Worm (Caenorhabditis elegans) whole organism, young adult: ENCODE results near the gene dnj-5.
A peak's percentile ranks its signal among the peaks of the same experiment; 100 is the strongest.

Experiments used
- B0019.2 ChIP-seq: fragments of 200-800 bp; sonication (Bioruptor generic); conservative IDR thresholded peaks from 2 replicates; pipeline ENCODE4 v1.3.6; 2022; ENCODE audit warnings: missing genetic modification reagents, missing genetic modification characterization, missing compliant biosample characterization
- F10E7.11 ChIP-seq: sonication (generic microtip); optimal IDR thresholded peaks from 2 replicates; lab custom pipeline; 2017; ENCODE audit warnings: mild to moderate bottlenecking, missing genetic modification characterization, moderate library complexity, missing compliant biosample characterization
- F22D6.2 ChIP-seq: sonication (generic microtip); optimal IDR thresholded peaks from 2 replicates; lab custom pipeline; 2016; ENCODE audit warnings: mild to moderate bottlenecking, missing genetic modification characterization, missing compliant biosample characterization
- F37B4.10 ChIP-seq: fragments of 200-800 bp; sonication (Bioruptor generic); IDR thresholded peaks from 2 replicates; pipeline ENCODE4 v1.3.6; 2022; ENCODE audit warnings: missing genetic modification characterization, missing compliant biosample characterization
- F39B2.1 ChIP-seq: fragments of 200-800 bp; sonication (Bioruptor generic); IDR thresholded peaks from 2 replicates; pipeline ENCODE4 v1.3.6; 2022; ENCODE audit warnings: missing genetic modification reagents, missing genetic modification characterization, missing compliant biosample characterization
- K12H6.12 ChIP-seq: fragments of 200-800 bp; sonication (Bioruptor generic); optimal IDR thresholded peaks from 2 replicates; lab custom pipeline; 2018; ENCODE audit warnings: mild to moderate bottlenecking, missing genetic modification characterization, missing compliant biosample characterization
- Y56A3A.18 ChIP-seq: fragments of 200-800 bp; sonication (Bioruptor generic); IDR thresholded peaks from 2 replicates; pipeline ENCODE4 v1.3.6; 2022; ENCODE audit warnings: missing genetic modification reagents, missing genetic modification characterization, missing compliant biosample characterization
- Y79H2A.3 ChIP-seq: fragments of 200-800 bp; sonication (Bioruptor generic); conservative IDR thresholded peaks from 2 replicates; pipeline ENCODE4 v1.3.6; 2022; ENCODE audit warnings: missing genetic modification reagents, missing genetic modification characterization, missing compliant biosample characterization
- ama-1 ChIP-seq, 3 experiments: fragments of 150-350 bp in 1 of 3; sonication (generic microtip) in 2 of 3; optimal IDR thresholded peaks; 2 replicates each; lab custom pipeline; 2014 to 2018; ENCODE audit warnings: missing biosample characterization in 2 of 3, missing genetic modification characterization in 2 of 3, missing genetic modification reagents in 2 of 3
- bed-1 ChIP-seq: fragments of 200-800 bp; sonication (Bioruptor generic); IDR thresholded peaks from 2 replicates; pipeline ENCODE4 v1.3.6; 2022; ENCODE audit warnings: missing genetic modification reagents, missing genetic modification characterization, missing compliant biosample characterization
- cebp-1 ChIP-seq, 2 experiments: fragments of 200-800 bp in 1 of 2; sonication (Bioruptor generic) in 1 of 2; sonication (generic microtip) in 1 of 2; IDR thresholded peaks in 1 of 2; optimal IDR thresholded peaks in 1 of 2; 2 replicates each; pipeline versions ENCODE4 v1.3.6 to Lab custom; 2017 to 2022; ENCODE audit warnings: missing compliant biosample characterization in 2 of 2, missing genetic modification characterization in 2 of 2, mild to moderate bottlenecking in 1 of 2, missing genetic modification reagents in 1 of 2, moderate library complexity in 1 of 2
- ceh-27 ChIP-seq: fragments of 200-800 bp; sonication (Bioruptor generic); optimal IDR thresholded peaks from 2 replicates; lab custom pipeline; 2018; ENCODE audit warnings: mild to moderate bottlenecking, missing genetic modification characterization, moderate library complexity, missing compliant biosample characterization
- ceh-79 ChIP-seq: sonication (generic microtip); optimal IDR thresholded peaks from 2 replicates; lab custom pipeline; 2017; ENCODE audit warnings: mild to moderate bottlenecking, missing genetic modification characterization, missing compliant biosample characterization
- dox-1 ChIP-seq: fragments of 200-800 bp; sonication (Bioruptor generic); IDR thresholded peaks from 2 replicates; pipeline ENCODE4 v1.3.6; 2022; ENCODE audit warnings: missing genetic modification reagents, missing genetic modification characterization, missing compliant biosample characterization
- dpl-1 ChIP-seq: fragments of 150-350 bp; optimal IDR thresholded peaks from 2 replicates; lab custom pipeline; 2014; ENCODE audit warnings: missing biosample characterization, missing genetic modification reagents, missing genetic modification characterization
- egl-18 ChIP-seq: fragments of 200-800 bp; sonication (Bioruptor generic); IDR thresholded peaks from 2 replicates; pipeline ENCODE4 v1.3.6; 2022; ENCODE audit warnings: missing genetic modification reagents, missing genetic modification characterization, missing compliant biosample characterization
- egrh-3 ChIP-seq: fragments of 200-800 bp; sonication (Bioruptor generic); IDR thresholded peaks from 2 replicates; pipeline ENCODE4 v1.3.6; 2022; ENCODE audit warnings: missing genetic modification reagents, missing genetic modification characterization, missing compliant biosample characterization
- ets-4 ChIP-seq: fragments of 200-800 bp; sonication (Bioruptor generic); optimal IDR thresholded peaks from 2 replicates; lab custom pipeline; 2018; ENCODE audit warnings: mild to moderate bottlenecking, missing genetic modification characterization, missing compliant biosample characterization
- hlh-26 ChIP-seq: fragments of 200-800 bp; sonication (Bioruptor generic); conservative IDR thresholded peaks from 2 replicates; pipeline ENCODE4 v1.3.6; 2022; ENCODE audit warnings: missing genetic modification reagents, missing genetic modification characterization, missing compliant biosample characterization
- hmg-1.2 ChIP-seq: fragments of 200-800 bp; sonication (Bioruptor generic); IDR thresholded peaks from 2 replicates; pipeline ENCODE4 v1.3.6; 2022; ENCODE audit warnings: missing genetic modification reagents, missing genetic modification characterization, missing compliant biosample characterization
- hmg-20 ChIP-seq: fragments of 200-800 bp; sonication (Bioruptor generic); IDR thresholded peaks from 2 replicates; pipeline ENCODE4 v1.3.6; 2022; ENCODE audit warnings: missing genetic modification reagents, missing genetic modification characterization, missing compliant biosample characterization
- let-526 ChIP-seq: fragments of 200-800 bp; sonication (Bioruptor generic); IDR thresholded peaks from 2 replicates; pipeline ENCODE4 v1.3.6; 2022; ENCODE audit warnings: missing genetic modification reagents, missing genetic modification characterization, missing compliant biosample characterization
- lin-26 ChIP-seq: fragments of 200-800 bp; sonication (Bioruptor generic); IDR thresholded peaks from 2 replicates; pipeline ENCODE4 v1.3.6; 2022; ENCODE audit warnings: missing genetic modification reagents, missing genetic modification characterization, missing compliant biosample characterization
- madf-10 ChIP-seq: sonication (generic microtip); optimal IDR thresholded peaks from 2 replicates; lab custom pipeline; 2016; ENCODE audit warnings: mild to moderate bottlenecking, missing genetic modification characterization, missing compliant biosample characterization
- nfyb-1 ChIP-seq: fragments of 200-800 bp; sonication (Bioruptor generic); IDR thresholded peaks from 2 replicates; pipeline ENCODE4 v1.3.6; 2022; ENCODE audit warnings: missing genetic modification reagents, missing genetic modification characterization, missing compliant biosample characterization
- nhr-80 ChIP-seq: sonication (generic microtip); optimal IDR thresholded peaks from 2 replicates; lab custom pipeline; 2016; ENCODE audit warnings: missing genetic modification characterization, missing compliant biosample characterization
- nhr-90 ChIP-seq: sonication (generic microtip); optimal IDR thresholded peaks from 2 replicates; lab custom pipeline; 2016; ENCODE audit warnings: missing genotype, mild to moderate bottlenecking, missing genetic modification characterization, missing compliant biosample characterization
- pbrm-1 ChIP-seq: fragments of 200-800 bp; sonication (Bioruptor generic); IDR thresholded peaks from 2 replicates; pipeline ENCODE4 v1.3.6; 2022; ENCODE audit warnings: missing genetic modification reagents, missing genetic modification characterization, missing compliant biosample characterization
- rec-8 ChIP-seq, 2 experiments: sonication (generic microtip); optimal IDR thresholded peaks; 2 replicates each; lab custom pipeline; 2016; ENCODE audit warnings: mild to moderate bottlenecking in 2 of 2, missing genetic modification characterization in 2 of 2, missing genetic modification reagents in 2 of 2, missing genotype in 2 of 2, missing biosample characterization in 1 of 2, missing compliant biosample characterization in 1 of 2, moderate library complexity in 1 of 2
- snpc-4 ChIP-seq, 5 experiments: fragments of 150-350 bp in 1 of 5; sonication (generic microtip) in 4 of 5; optimal IDR thresholded peaks; 2 replicates each; lab custom pipeline; 2014 to 2018; ENCODE audit warnings: missing genetic modification characterization in 5 of 5, missing biosample characterization in 3 of 5, antibody characterized with exemption in 2 of 5, mild to moderate bottlenecking in 2 of 5, missing compliant biosample characterization in 2 of 5, missing genotype in 2 of 5, moderate library complexity in 2 of 5, missing genetic modification reagents in 1 of 5
- somi-1 ChIP-seq: fragments of 200-800 bp; sonication (Bioruptor generic); optimal IDR thresholded peaks from 2 replicates; lab custom pipeline; 2018; ENCODE audit warnings: mild to moderate bottlenecking, missing genetic modification characterization, missing compliant biosample characterization
- tbx-9 ChIP-seq: sonication (generic microtip); optimal IDR thresholded peaks from 2 replicates; lab custom pipeline; 2016; ENCODE audit warnings: borderline replicate concordance, missing genetic modification characterization, inconsistent platforms, missing compliant biosample characterization
- tlf-1 ChIP-seq: fragments of 200-800 bp; sonication (Bioruptor generic); optimal IDR thresholded peaks from 2 replicates; lab custom pipeline; 2018; ENCODE audit warnings: mild to moderate bottlenecking, missing genetic modification characterization, missing compliant biosample characterization
- xnd-1 ChIP-seq: sonication (generic microtip); optimal IDR thresholded peaks from 2 replicates; lab custom pipeline; 2016; ENCODE audit warnings: missing genotype, missing genetic modification reagents, missing genetic modification characterization, missing compliant biosample characterization
- zfh-2 ChIP-seq: fragments of 200-800 bp; sonication (Bioruptor generic); conservative IDR thresholded peaks from 2 replicates; pipeline ENCODE4 v1.3.6; 2022; ENCODE audit warnings: missing genetic modification reagents, missing genetic modification characterization, missing compliant biosample characterization

The dnj-5 gene

ce11 chrII:6828073-6828900 is 29.8 kb downstream of the dnj-5 start:
- TF ChIP-seq ceh-79 = no peak
- TF ChIP-seq F39B2.1 = no peak
- no peak for TF ChIP-seq Y79H2A.3
- no peak for TF ChIP-seq tbx-9
- 0 out of 2 replicates have a peak, but pooled peaks have one; percentile 20 for TF ChIP-seq pbrm-1 (GFP tag; lab: Robert Waterston, UW)
- TF ChIP-seq tlf-1 = no peak
- TF ChIP-seq hlh-26 (GFP tag; lab: Robert Waterston, UW) = no peak
- peak; percentile 40 for TF ChIP-seq ceh-27 (GFP tag; lab: Kevin White, UChicago)
- peak; percentile 84 for TF ChIP-seq zfh-2 (GFP tag; lab: Robert Waterston, UW)
- no peak for TF ChIP-seq B0019.2
- 0 out of 2 replicates have a peak, but pooled peaks have one; percentile 76 for TF ChIP-seq F37B4.10 (GFP tag; lab: Robert Waterston, UW)
- no peak for TF ChIP-seq egl-18 (GFP tag; lab: Robert Waterston, UW)

- TF ChIP-seq nhr-90 (tag; lab: Kevin White, UChicago) = no peak
- no peak for TF ChIP-seq ama-1 (optimal IDR thresholded peaks at IDR 0.05; lab: Kevin White, UChicago)
- TF ChIP-seq ama-1 (GFP tag; optimal IDR thresholded peaks at IDR 0.05; lab: Kevin White, UChicago) = no peak
- peak; percentile 32; the same call in 1 of the 2 replicates for TF ChIP-seq egrh-3
- no peak for TF ChIP-seq madf-10 (tag; lab: Kevin White, UChicago)
- TF ChIP-seq ets-4 = no peak
- no peak for TF ChIP-seq hmg-20
- TF ChIP-seq F39B2.1 = no peak
- TF ChIP-seq zfh-2 (GFP tag; lab: Robert Waterston, UW) = peak; percentile 61
- peak; percentile 21 for TF ChIP-seq K12H6.12
- no peak for TF ChIP-seq snpc-4 (GFP tag; optimal IDR thresholded peaks at IDR 0.05; lab: Kevin White, UChicago)
- TF ChIP-seq snpc-4 (tag; optimal IDR thresholded peaks at IDR 0.05; lab: Kevin White, UChicago) = peak in 1 of 4 experiments; percentile 41
- peak; percentile 37; the same call in 1 of the 2 replicates for TF ChIP-seq dox-1 (GFP tag; lab: Robert Waterston, UW)
- peak; percentile 74 for TF ChIP-seq hmg-1.2 (GFP tag; lab: Robert Waterston, UW)
- no peak for TF ChIP-seq cebp-1 (GFP tag; IDR thresholded peaks at IDR 0.05; lab: Robert Waterston, UW)
- peak; percentile 27 for TF ChIP-seq cebp-1 (tag; optimal IDR thresholded peaks at IDR 0.05; lab: Kevin White, UChicago)
- no peak for TF ChIP-seq bed-1 (GFP tag; lab: Robert Waterston, UW)
- TF ChIP-seq somi-1 (GFP tag; lab: Kevin White, UChicago) = peak; percentile 75
Measured at ce11 chrII:6827388-6827787, 30.7 kb downstream of the dnj-5 start.

ce11 chrII:6826726-6827125 is 31.4 kb downstream of the dnj-5 start:
- TF ChIP-seq xnd-1 (tag; lab: Kevin White, UChicago) = no peak
- TF ChIP-seq zfh-2 (GFP tag; lab: Robert Waterston, UW) = peak; percentile 31; the same call in 1 of the 2 replicates
- no peak for TF ChIP-seq let-526 (GFP tag; lab: Robert Waterston, UW)
- TF ChIP-seq rec-8 (tag; optimal IDR thresholded peaks at IDR 0.05; lab: Kevin White, UChicago) = no peak
- TF ChIP-seq Y56A3A.18 (GFP tag; lab: Robert Waterston, UW) = no peak
- TF ChIP-seq dox-1 (GFP tag; lab: Robert Waterston, UW) = peak; percentile 59
- no peak for TF ChIP-seq cebp-1 (GFP tag; IDR thresholded peaks at IDR 0.05; lab: Robert Waterston, UW)
- TF ChIP-seq cebp-1 (tag; optimal IDR thresholded peaks at IDR 0.05; lab: Kevin White, UChicago) = peak; percentile 46
- no peak for TF ChIP-seq F22D6.2 (tag; lab: Kevin White, UChicago)
- TF ChIP-seq nhr-80 (tag; lab: Kevin White, UChicago) = peak; percentile 76
- no peak for TF ChIP-seq dpl-1 (GFP tag; lab: Kevin White, UChicago)
- TF ChIP-seq F10E7.11 = no peak
- no peak for TF ChIP-seq lin-26 (GFP tag; lab: Robert Waterston, UW)
- TF ChIP-seq ets-4 = no peak
- 0 out of 2 replicates have a peak, but pooled peaks have one; percentile 48 for TF ChIP-seq nfyb-1 (GFP tag; lab: Robert Waterston, UW)
- no peak for TF ChIP-seq ceh-79
